Worm (Caenorhabditis elegans) whole organism, L2 larva: ENCODE results near the gene tsen-34.

ENCODE experiments used
- nhr-10 ChIP-seq: sonication (generic microtip); optimal IDR thresholded peaks from 2 replicates; lab custom pipeline; 2017; ENCODE audit warnings: missing biosample characterization, missing genetic modification characterization
- nhr-25 ChIP-seq: fragments of 150-350 bp; sonication (generic microtip); optimal IDR thresholded peaks from 3 replicates; lab custom pipeline; 2014; ENCODE audit warnings: missing biosample characterization, missing genetic modification characterization
- nhr-77 ChIP-seq: fragments of 150-350 bp; optimal IDR thresholded peaks from 2 replicates; lab custom pipeline; 2014; ENCODE audit warnings: missing biosample characterization, missing genetic modification characterization

ce11 chrIV:4152143-4152542 is 26.1 kb upstream of the tsen-34 start, which contains the start of the genes K08D10.10 and R07C12.1:
- no peak for TF ChIP-seq nhr-77 (tag; lab: Kevin White, UChicago)
- no peak for TF ChIP-seq nhr-10
- no peak for TF ChIP-seq nhr-25
